Fruit fly (Drosophila melanogaster): ENCODE data around the gene emb.
A peak's percentile ranks its signal among the peaks of the same experiment; 100 is the strongest.

Gene emb

DNA sequence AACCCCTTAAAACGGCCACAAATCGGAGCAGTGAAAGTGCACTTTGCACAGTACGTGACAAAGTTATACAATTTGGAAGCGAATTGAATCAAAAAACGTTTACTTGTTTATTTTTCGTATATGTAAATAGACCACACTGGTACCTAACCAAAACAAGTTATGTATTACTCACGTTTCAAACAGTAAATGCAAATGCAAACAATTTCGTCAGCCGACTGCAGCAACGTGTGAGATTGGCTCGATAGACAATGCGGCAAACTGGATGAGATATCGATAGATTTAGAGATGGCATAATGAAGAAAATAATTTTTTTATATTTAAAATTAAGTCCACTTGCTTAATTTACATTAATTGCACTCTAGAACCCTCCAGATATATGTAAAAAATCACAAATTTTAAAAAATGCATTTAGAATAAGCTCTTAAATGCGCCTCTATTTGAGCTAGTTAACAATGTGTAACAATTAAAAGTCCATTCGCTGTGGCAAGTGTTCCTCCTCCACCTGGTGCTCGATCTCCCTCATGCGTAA lies 21.8 kb upstream of the emb start, which contains the start of gene AlaRS:
Gene AlaRS, minus strand, starts transcription at position 257 of the 529 bp plus-strand sequence.
- TF ChIP-seq noc (tag; optimal IDR thresholded peaks at IDR 0.05) = peak; percentile 70

dm6 chr2L:8382646-8383045 lies 20.7 kb upstream of the emb start, which contains the start of the genes CG13392 and Rcd4:
Gene CG13392, minus strand, starts transcription at chr2L:8382807.
Gene Rcd4, plus strand, starts transcription at chr2L:8382861.
- TF ChIP-seq noc (tag; optimal IDR thresholded peaks at IDR 0.05) = peak; percentile 69

dm6 chr2L:8384108-8384601 lies 19.2 kb upstream of the emb start, which contains the start of the genes Dad1 and CG13384:
Gene Dad1, minus strand, starts transcription at chr2L:8384137.
Gene CG13384, plus strand, starts transcription at chr2L:8384455.
- peak; percentile 97 for TF ChIP-seq noc (tag; optimal IDR thresholded peaks at IDR 0.05)

DNA sequence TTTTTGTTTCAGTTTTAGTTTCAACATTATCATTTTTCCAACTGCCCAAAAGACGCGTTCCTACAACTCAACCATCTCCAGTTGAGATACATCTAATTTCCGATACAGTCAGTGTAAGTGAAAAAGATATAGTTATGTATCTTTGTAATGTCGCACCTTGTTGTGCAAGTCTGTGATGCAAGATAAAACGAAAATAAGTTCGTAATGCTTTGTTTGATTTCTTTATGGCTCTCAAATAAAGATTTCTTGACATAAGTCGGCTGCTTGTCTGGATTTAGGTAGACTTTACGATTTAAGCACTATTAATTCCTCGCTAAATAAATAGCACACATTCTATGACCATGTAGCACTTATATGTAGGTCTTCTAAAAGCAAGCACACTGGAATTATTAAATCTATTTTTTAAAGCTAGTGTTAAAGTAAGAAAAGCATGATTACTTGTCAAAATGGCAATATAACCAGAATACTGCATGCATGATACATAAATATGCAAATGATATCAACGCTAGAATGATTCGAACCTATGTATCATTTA lies 18.3 kb upstream of the emb start:
- TF ChIP-seq noc (tag; optimal IDR thresholded peaks at IDR 0.05) = no peak

DNA sequence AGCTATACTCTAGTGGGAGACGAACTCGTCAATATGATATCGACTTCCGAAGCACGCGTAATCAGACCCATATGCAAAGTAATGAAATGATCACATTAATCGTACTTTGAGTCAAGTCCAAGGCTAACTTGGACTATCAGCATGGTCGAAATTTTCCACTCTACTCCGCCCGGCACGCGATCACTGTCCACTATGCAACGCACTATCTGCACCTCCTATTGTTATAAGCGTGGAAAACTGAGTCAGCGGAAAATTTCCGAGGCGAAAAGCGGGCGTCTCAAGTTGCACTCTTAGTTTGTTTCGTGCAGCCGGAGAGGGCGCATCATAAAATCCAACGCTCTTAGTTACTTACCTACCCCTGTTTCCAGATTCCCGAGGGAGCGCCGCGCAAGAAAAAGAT lies 17.5 kb upstream of the emb start:
- no peak for TF ChIP-seq noc (tag; optimal IDR thresholded peaks at IDR 0.05)

DNA sequence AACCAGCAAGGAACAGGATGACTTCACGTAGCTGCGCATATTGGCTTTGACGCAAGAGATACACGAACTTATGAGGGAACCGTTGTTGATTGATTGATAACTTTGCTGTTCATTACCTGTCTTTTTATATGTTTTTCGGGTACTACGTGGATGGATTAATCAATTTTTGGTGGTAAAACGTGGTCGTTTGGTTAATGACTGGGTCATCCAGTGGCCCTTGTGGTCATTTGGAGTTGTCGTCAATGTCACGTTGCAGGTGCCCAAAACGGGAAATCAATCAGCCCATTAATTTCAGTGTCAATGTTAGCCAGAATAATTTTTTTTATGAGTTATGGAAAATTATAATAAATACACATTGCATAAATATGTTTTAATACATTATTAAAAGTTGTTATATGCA lies 14.1 kb upstream of the emb start, which contains the start of gene CG42819:
Gene CG42819, minus strand, starts transcription at position 101 of the 400 bp plus-strand sequence.
- TF ChIP-seq noc (tag; optimal IDR thresholded peaks at IDR 0.05) = no peak

DNA sequence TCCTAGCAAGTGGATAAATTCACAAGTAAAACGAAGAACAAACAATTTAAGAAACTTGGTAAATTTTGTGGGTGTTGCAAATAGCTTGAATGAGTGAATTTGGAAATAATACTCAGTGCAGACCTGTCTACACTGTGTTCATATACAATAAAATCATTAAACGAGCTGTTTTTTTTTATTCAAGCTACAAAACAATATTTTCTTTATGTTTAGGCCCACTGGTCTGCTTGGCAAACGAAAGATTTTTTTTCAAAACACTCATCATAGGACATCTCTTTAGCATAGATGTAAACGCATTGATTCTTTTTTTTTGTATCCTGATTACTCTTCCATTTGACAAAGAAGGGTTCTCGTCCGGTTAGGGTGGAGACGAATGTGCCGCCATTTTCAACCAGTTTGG lies 11.1 kb upstream of the emb start, which contains the start of gene CG42820:
Gene CG42820, minus strand, starts transcription at position 101 of the 400 bp plus-strand sequence.
- no peak for TF ChIP-seq noc (tag; optimal IDR thresholded peaks at IDR 0.05)

DNA sequence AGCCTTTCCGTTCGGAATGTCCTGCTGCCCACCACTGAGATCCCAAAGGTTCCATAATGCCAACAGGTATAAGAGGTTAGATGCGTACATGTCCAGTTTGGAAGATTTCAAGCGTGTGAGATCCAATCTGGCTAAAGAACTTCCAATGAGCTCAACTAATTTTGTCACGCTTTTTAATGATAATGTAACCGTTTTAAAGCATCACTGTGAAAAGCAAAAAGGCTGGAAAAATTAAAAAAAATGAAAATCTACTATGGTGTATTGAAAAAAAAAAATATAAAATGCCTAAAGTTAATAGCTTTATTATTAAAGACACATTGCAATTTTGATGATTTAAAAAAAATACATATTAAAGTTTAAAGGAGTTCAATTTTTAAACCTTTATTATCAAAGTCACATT lies 10.3 kb upstream of the emb start, which contains the start of gene Acp29AB:
Gene Acp29AB, minus strand, starts transcription at position 101 of the 400 bp plus-strand sequence.
- TF ChIP-seq noc (tag; optimal IDR thresholded peaks at IDR 0.05) = no peak

DNA sequence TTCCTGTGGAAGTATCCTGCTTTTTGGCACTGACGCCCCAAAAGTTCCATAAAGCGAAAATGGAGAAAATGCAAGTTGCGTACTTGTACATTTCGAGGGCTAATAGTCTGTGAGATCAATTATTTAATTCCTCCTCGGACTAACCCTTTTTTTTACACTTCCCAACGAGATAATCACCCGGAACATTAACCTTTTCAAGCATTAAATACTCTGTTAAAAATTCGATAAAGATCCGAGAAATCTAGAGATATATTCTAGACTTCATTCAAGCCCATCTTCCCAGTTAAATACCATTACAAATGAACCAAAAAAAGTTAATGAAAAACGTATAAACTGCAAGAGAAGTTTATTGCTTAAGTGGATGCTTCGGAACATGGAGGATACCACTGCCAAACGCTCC lies 9.2 kb upstream of the emb start, which contains the start of gene lectin-29Ca:
Gene lectin-29Ca, minus strand, starts transcription at position 101 of the 400 bp plus-strand sequence.
- TF ChIP-seq noc (tag; optimal IDR thresholded peaks at IDR 0.05) = no peak

dm6 chr2L:8394840-8395239 lies 8.5 kb upstream of the emb start, which contains the start of gene Peritrophin-15b:
Gene Peritrophin-15b, minus strand, starts transcription at chr2L:8394940.
- no peak for TF ChIP-seq noc (tag; optimal IDR thresholded peaks at IDR 0.05)

dm6 chr2L:8395996-8396699 lies 7.2 kb upstream of the emb start, which contains the start of the genes Peritrophin-15a and CG13385:
Gene Peritrophin-15a, minus strand, starts transcription at chr2L:8396096.
Gene CG13385, plus strand, starts transcription at chr2L:8396649.
- no peak for TF ChIP-seq noc (tag; optimal IDR thresholded peaks at IDR 0.05)

dm6 chr2L:8398721-8399120 lies 4.7 kb upstream of the emb start, which contains the start of gene CG13386:
Gene CG13386, plus strand, starts transcription at chr2L:8399021.
- TF ChIP-seq noc (tag; optimal IDR thresholded peaks at IDR 0.05) = no peak

- no peak for TF ChIP-seq noc (tag; optimal IDR thresholded peaks at IDR 0.05)
These were observed 3.3 kb upstream of the emb start, which contains the start of gene CG31898 for dm6 chr2L:8399863-8400598. Gene CG31898, plus strand, starts transcription at chr2L:8400421.

DNA sequence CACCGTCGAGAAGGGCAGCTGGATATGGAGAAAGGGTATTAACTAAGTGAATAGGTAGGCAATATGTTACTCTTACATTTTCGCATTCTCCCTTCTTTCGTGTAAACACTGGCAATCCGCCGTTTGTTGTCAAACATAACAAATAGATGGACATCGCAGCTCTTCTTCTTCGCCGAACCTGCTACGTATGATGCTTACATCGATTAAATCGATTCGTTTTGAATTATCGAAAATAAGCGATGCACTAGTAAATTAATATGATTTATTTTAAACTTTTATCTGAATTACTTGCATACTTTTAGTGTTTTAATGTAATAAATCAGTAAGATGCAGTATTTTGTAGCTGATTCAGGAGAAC lies 466 bp upstream of the emb start, which contains the start of gene fy:
Gene fy, minus strand, starts transcription at position 353 of the 358 bp plus-strand sequence.
- TF ChIP-seq noc (tag; optimal IDR thresholded peaks at IDR 0.05) = no peak

DNA sequence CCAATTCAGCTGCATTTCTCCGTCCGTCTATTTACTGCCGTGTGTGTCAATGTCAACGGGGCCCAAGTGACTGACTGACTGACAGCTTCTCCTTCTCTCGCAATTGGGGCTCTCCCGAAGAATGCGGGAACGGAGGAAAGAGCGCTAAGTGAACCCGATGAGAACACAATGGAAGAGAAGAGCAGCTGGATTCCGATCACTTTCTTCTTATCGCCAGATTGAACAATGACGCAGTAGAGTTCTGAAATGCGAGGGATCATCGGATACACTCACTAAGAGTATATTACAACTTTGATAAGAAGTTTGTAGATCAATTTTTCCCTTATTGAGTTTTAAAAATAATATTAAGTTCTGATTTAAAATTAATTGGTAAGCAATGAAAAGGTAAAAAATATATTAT lies 8.2 kb downstream of the emb start, which contains the start of gene Naglu:
Gene Naglu, minus strand, starts transcription at position 339 of the 400 bp plus-strand sequence.
- TF ChIP-seq noc (tag; optimal IDR thresholded peaks at IDR 0.05) = no peak

Measured in whole organism, larva.